Fruit fly (Drosophila melanogaster): ENCODE data around the gene CG5478.

DNA sequence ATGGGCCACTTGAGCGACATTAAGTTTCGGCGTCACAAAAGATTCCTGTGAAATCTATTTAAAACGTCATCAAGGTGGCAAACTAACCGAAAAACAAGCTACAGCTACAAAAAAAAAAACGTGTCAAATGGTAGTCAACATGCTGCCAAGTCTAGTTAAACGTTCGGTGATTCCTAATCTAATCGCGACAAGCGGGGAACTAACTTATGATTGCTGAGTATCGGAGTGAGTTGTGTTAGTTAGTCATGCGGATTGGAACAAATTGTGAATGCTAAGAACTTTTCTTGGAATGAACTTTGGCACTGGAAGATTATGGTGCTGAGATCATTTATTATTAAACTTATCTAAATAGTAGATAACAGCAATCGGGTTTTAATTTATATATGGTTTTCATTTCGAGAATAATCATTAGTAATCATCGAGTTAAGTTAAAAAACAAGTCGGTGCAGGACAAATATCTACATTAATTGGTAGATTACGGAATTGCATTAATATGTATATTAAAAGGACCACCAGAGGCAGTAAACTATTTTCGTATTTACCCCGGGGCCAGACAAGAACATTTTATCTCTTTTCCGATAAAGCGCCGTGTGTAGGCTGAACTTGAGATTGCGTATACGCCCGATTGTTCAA lies 42.2 kb downstream of the CG5478 start:
- TF ChIP-seq HLH3B (GFP tag; IDR thresholded peaks at IDR 0.05) (no peak), wor (GFP tag; IDR thresholded peaks at IDR 0.05) (no peak), CG7271 (tag; optimal IDR thresholded peaks at IDR 0.05) (no peak), CG17568 (GFP tag; optimal IDR thresholded peaks at IDR 0.05) (no peak), CG10959 (GFP tag; IDR thresholded peaks at IDR 0.05) (no peak), grau (tag; optimal IDR thresholded peaks at IDR 0.05) (no peak), hbn (GFP tag; IDR thresholded peaks at IDR 0.05; ENCODE audit: partially characterized antibody) (no peak), CG11504 (tag; optimal IDR thresholded peaks at IDR 0.05) (no peak), vfl (GFP tag; optimal IDR thresholded peaks at IDR 0.05) (no peak), tio (GFP tag; optimal IDR thresholded peaks at IDR 0.05) (no peak)

Data from whole organism, embryonic.